Worm (Caenorhabditis elegans): Measurements from ENCODE around the gene C54E10.10.

DNA sequence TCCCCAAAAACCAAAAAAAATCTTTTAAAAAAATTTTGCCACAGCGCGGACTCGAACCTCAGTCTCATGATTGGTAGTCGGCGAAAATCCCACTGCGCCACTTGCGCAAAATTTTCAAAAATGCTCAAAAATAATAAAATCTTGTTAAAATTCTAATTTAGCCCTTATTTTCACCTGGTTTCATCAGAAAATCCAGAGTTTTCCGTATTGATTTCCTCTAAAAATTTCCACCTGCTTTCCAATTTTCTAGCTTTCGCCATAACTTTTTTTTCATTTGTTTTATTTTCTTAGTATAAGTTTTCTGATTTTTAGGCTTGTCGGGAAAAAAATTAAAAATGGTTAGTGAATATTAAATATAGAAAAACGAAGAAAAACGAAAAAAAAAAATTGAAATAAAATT lies 24.2 kb upstream of the C54E10.10 start:
- no peak for TF ChIP-seq eyg-1 (tag; optimal IDR thresholded peaks at IDR 0.05)
- no peak for TF ChIP-seq gmeb-2 (tag; optimal IDR thresholded peaks at IDR 0.05)
- no peak for TF ChIP-seq ceh-48 (tag; optimal IDR thresholded peaks at IDR 0.05)

Data from whole organism, late embryonic.